Fruit fly (Drosophila melanogaster) whole organism, wandering third instar larva: Measurements from ENCODE around the gene mri.

Experiments used
- Abd-B ChIP-seq: fragments of >200 bp; optimal IDR thresholded peaks from 2 replicates; lab custom pipeline; 2017; ENCODE audit warnings: missing biosample characterization, missing genetic modification characterization
- CG32264 ChIP-seq: fragments of 200-800 bp; sonication (Bioruptor generic); optimal IDR thresholded peaks from 2 replicates; lab custom pipeline; 2016; ENCODE audit warnings: missing biosample characterization, missing genetic modification characterization
- CG9705 ChIP-seq: fragments of 200-800 bp; sonication (Bioruptor generic); optimal IDR thresholded peaks from 2 replicates; lab custom pipeline; 2018; ENCODE audit warnings: missing biosample characterization, mild to moderate bottlenecking, missing genetic modification characterization
- CrebA ChIP-seq: fragments of 200-800 bp; sonication (Bioruptor generic); optimal IDR thresholded peaks from 2 replicates; lab custom pipeline; 2016; ENCODE audit warnings: missing biosample characterization, mild to moderate bottlenecking, missing genetic modification characterization, borderline replicate concordance
- Dfd ChIP-seq: fragments of >200 bp; optimal IDR thresholded peaks from 2 replicates; lab custom pipeline; 2017; ENCODE audit warnings: missing biosample characterization, missing genetic modification characterization
- Dif ChIP-seq: fragments of 200-275, 200-300 bp; sonication (Bioruptor generic); optimal IDR thresholded peaks from 2 replicates; lab custom pipeline; 2018; ENCODE audit warnings: missing biosample characterization, missing genetic modification characterization; ENCODE audit not compliant: partially characterized antibody
- GATAd ChIP-seq: sonication (Bioruptor generic); optimal IDR thresholded peaks from 2 replicates; lab custom pipeline; 2016; ENCODE audit warnings: missing biosample characterization, missing genetic modification characterization
- HLH106 ChIP-seq: fragments of 200-800 bp; optimal IDR thresholded peaks from 3 replicates; lab custom pipeline; 2019; ENCODE audit warnings: missing biosample characterization, mild to moderate bottlenecking, missing genetic modification characterization, moderate library complexity
- Hnf4 ChIP-seq: fragments of 200-800 bp; sonication (Bioruptor generic); optimal IDR thresholded peaks from 2 replicates; lab custom pipeline; 2016; ENCODE audit warnings: missing biosample characterization, mild to moderate bottlenecking, missing genetic modification characterization
- Hr78 ChIP-seq: fragments of >200 bp; optimal IDR thresholded peaks from 2 replicates; lab custom pipeline; 2017; ENCODE audit warnings: missing biosample characterization, missing genetic modification characterization
- Hr83 ChIP-seq: fragments of 200-300 bp; sonication (Bioruptor generic); optimal IDR thresholded peaks from 2 replicates; lab custom pipeline; 2016; ENCODE audit warnings: missing biosample characterization, mild to moderate bottlenecking, missing genetic modification characterization, moderate library complexity; ENCODE audit not compliant: poor library complexity, severe bottlenecking
- Jra ChIP-seq: sonication (Bioruptor generic); optimal IDR thresholded peaks from 2 replicates; lab custom pipeline; 2016; ENCODE audit warnings: missing biosample characterization, missing genetic modification characterization
- Mio ChIP-seq: sonication (Bioruptor generic); optimal IDR thresholded peaks from 2 replicates; lab custom pipeline; 2016; ENCODE audit warnings: missing biosample characterization, missing genetic modification characterization
- Myc ChIP-seq: fragments of >200 bp; optimal IDR thresholded peaks from 2 replicates; lab custom pipeline; 2017
- N ChIP-seq: fragments of >200 bp; optimal IDR thresholded peaks from 2 replicates; lab custom pipeline; 2018; ENCODE audit warnings: missing biosample characterization, missing external identifiers, missing genetic modification characterization
- OdsH ChIP-seq: fragments of 200-800 bp; sonication (Bioruptor generic); optimal IDR thresholded peaks from 2 replicates; lab custom pipeline; 2016; ENCODE audit warnings: missing biosample characterization, mild to moderate bottlenecking, missing genetic modification characterization
- Rel ChIP-seq, 2 experiments: fragments of 200-800 bp; sonication (Bioruptor generic) in 1 of 2; optimal IDR thresholded peaks; 2 replicates in 1 of 2; 3 replicates in 1 of 2; lab custom pipeline; 2016 to 2019; ENCODE audit warnings: mild to moderate bottlenecking in 2 of 2, missing biosample characterization in 2 of 2, missing genetic modification characterization in 2 of 2, moderate library complexity in 1 of 2
- Sp1 ChIP-seq: fragments of 200-800 bp; sonication (Bioruptor generic); optimal IDR thresholded peaks from 3 replicates; lab custom pipeline; 2019; ENCODE audit warnings: missing biosample characterization, mild to moderate bottlenecking, missing genetic modification characterization, moderate library complexity
- Vsx2 ChIP-seq: fragments of 200-300, 225-300 bp; sonication (Bioruptor generic); optimal IDR thresholded peaks from 2 replicates; lab custom pipeline; 2018; ENCODE audit warnings: missing biosample characterization, missing genetic modification characterization; ENCODE audit not compliant: partially characterized antibody
- br ChIP-seq: fragments of 200-800 bp; sonication (Bioruptor generic); optimal IDR thresholded peaks from 2 replicates; lab custom pipeline; 2016; ENCODE audit warnings: missing biosample characterization, missing genetic modification characterization
- brk ChIP-seq: fragments of 200-800 bp; sonication (Bioruptor generic); optimal IDR thresholded peaks from 2 replicates; lab custom pipeline; 2016; ENCODE audit warnings: missing biosample characterization, mild to moderate bottlenecking, missing genetic modification characterization
- dl ChIP-seq, 2 experiments: fragments of 175-275, 200-275 bp in 1 of 2; fragments of 200-275 bp in 1 of 2; sonication (Bioruptor generic); optimal IDR thresholded peaks; lab custom pipeline; 2018; ENCODE audit warnings: mild to moderate bottlenecking in 2 of 2, missing biosample characterization in 2 of 2, missing genetic modification characterization in 2 of 2, moderate library complexity in 2 of 2; ENCODE audit not compliant: partially characterized antibody in 2 of 2, insufficient read depth in 1 of 2
- dmrt93B ChIP-seq: fragments of 200-800 bp; sonication (Bioruptor generic); optimal IDR thresholded peaks from 2 replicates; lab custom pipeline; 2018; ENCODE audit warnings: missing biosample characterization, mild to moderate bottlenecking, missing genetic modification characterization
- ey ChIP-seq: fragments of 200-800 bp; sonication (Bioruptor generic); optimal IDR thresholded peaks from 2 replicates; lab custom pipeline; 2016; ENCODE audit warnings: missing biosample characterization, missing genetic modification characterization
- foxo ChIP-seq, 2 experiments: fragments of 200-800 bp; sonication (Bioruptor generic); optimal IDR thresholded peaks; 2 replicates in 1 of 2; 3 replicates in 1 of 2; lab custom pipeline; 2016 to 2017; ENCODE audit warnings: missing biosample characterization in 2 of 2, missing genetic modification characterization in 2 of 2
- fru ChIP-seq: fragments of 200-800 bp; sonication (Bioruptor generic); optimal IDR thresholded peaks from 3 replicates; lab custom pipeline; 2016; ENCODE audit warnings: missing biosample characterization, mild to moderate bottlenecking, missing genetic modification characterization
- h ChIP-seq: fragments of 200-800 bp; sonication (Bioruptor generic); optimal IDR thresholded peaks from 3 replicates; lab custom pipeline; 2016; ENCODE audit warnings: missing biosample characterization, mild to moderate bottlenecking, missing genetic modification characterization
- lola ChIP-seq: fragments of >200 bp; optimal IDR thresholded peaks from 2 replicates; lab custom pipeline; 2017; ENCODE audit warnings: missing biosample characterization, missing genetic modification characterization
- pan ChIP-seq: fragments of >200 bp; optimal IDR thresholded peaks from 2 replicates; lab custom pipeline; 2017
- psq ChIP-seq: fragments of 200-800 bp; sonication (Bioruptor generic); optimal IDR thresholded peaks from 3 replicates; lab custom pipeline; 2017; ENCODE audit warnings: missing biosample characterization, mild to moderate bottlenecking, missing genetic modification characterization, moderate library complexity
- rgr ChIP-seq: fragments of 200-800 bp; sonication (Bioruptor generic); optimal IDR thresholded peaks from 3 replicates; lab custom pipeline; 2016; ENCODE audit warnings: missing biosample characterization, mild to moderate bottlenecking, missing genetic modification characterization
- sage ChIP-seq: fragments of 200-800 bp; sonication (Bioruptor generic); optimal IDR thresholded peaks from 2 replicates; lab custom pipeline; 2016; ENCODE audit warnings: missing biosample characterization, mild to moderate bottlenecking, missing genetic modification characterization
- sv ChIP-seq: fragments of 200-800 bp; sonication (Bioruptor generic); optimal IDR thresholded peaks from 3 replicates; lab custom pipeline; 2016; ENCODE audit warnings: missing biosample characterization, missing genetic modification characterization
- tai ChIP-seq: sonication (Bioruptor generic); optimal IDR thresholded peaks from 2 replicates; lab custom pipeline; 2016; ENCODE audit warnings: missing biosample characterization, missing genetic modification characterization
- usp ChIP-seq: fragments of >200 bp; optimal IDR thresholded peaks from 2 replicates; lab custom pipeline; 2017; ENCODE audit warnings: missing biosample characterization, missing genetic modification characterization
- woc ChIP-seq: sonication (Bioruptor generic); optimal IDR thresholded peaks from 2 replicates; lab custom pipeline; 2016; ENCODE audit warnings: missing biosample characterization, mild to moderate bottlenecking, missing genetic modification characterization

Gene mri

dm6 chr3L:184251-184650 lies 15.7 kb upstream of the mri start, which contains the start of the genes CG34140, Mkp and Mtch (continued):
- TF ChIP-seq OdsH (GFP tag; lab: Kevin White, UChicago), result peak; percentile 88
- peak; percentile 91 for TF ChIP-seq ey (GFP tag; lab: Kevin White, UChicago)
- no peak for TF ChIP-seq dl (GFP tag; optimal IDR thresholded peaks at IDR 0.05; lab: Kevin White, UChicago; ENCODE audit: insufficient read depth in 1 of 2, partially characterized antibody in 2 of 2)
- TF ChIP-seq Mio (GFP tag; lab: Kevin White, UChicago), result no peak

dm6 chr3L:199050-199745 lies 776 bp upstream of the mri start:
- no peak for TF ChIP-seq h
- no peak for TF ChIP-seq tai (GFP tag; lab: Kevin White, UChicago)
- no peak for TF ChIP-seq ey (GFP tag; lab: Kevin White, UChicago)
- no peak for TF ChIP-seq rgr (GFP tag; lab: Kevin White, UChicago)
- no peak for TF ChIP-seq Rel (GFP tag; optimal IDR thresholded peaks at IDR 0.05; lab: Kevin White, UChicago)
- TF ChIP-seq Rel (tag; optimal IDR thresholded peaks at IDR 0.05; lab: Kevin White, UChicago), result peak; percentile 12
- no peak for TF ChIP-seq fru (GFP tag; lab: Kevin White, UChicago)
- TF ChIP-seq Hnf4 (GFP tag; lab: Kevin White, UChicago), result no peak
- TF ChIP-seq dl (GFP tag; optimal IDR thresholded peaks at IDR 0.05; lab: Kevin White, UChicago; ENCODE audit: insufficient read depth in 1 of 2, partially characterized antibody in 2 of 2), result peak in 1 of 2 experiments; percentile 64
- no peak for TF ChIP-seq woc (GFP tag; lab: Kevin White, UChicago)
- TF ChIP-seq lola, result no peak
- peak; percentile 98 for TF ChIP-seq Dif (GFP tag; lab: Kevin White, UChicago)

dm6 chr3L:203536-204135 lies 3.7 kb downstream of the mri start, which contains the start of gene NitFhit:
Gene NitFhit, plus strand, starts transcription at chr3L:203730.
- peak; percentile 38 for TF ChIP-seq fru (GFP tag; lab: Kevin White, UChicago)
- TF ChIP-seq Hr78 (GFP tag; lab: Kevin White, UChicago), result no peak
- peak; percentile 6 for TF ChIP-seq Myc
- no peak for TF ChIP-seq N (GFP tag; lab: Kevin White, UChicago)
- TF ChIP-seq tai (GFP tag; lab: Kevin White, UChicago), result no peak
- no peak for TF ChIP-seq CG9705 (GFP tag; lab: Kevin White, UChicago)
- no peak for TF ChIP-seq CrebA (GFP tag; lab: Kevin White, UChicago)
- TF ChIP-seq Mio (GFP tag; lab: Kevin White, UChicago), result no peak
- TF ChIP-seq br, result no peak
- no peak for TF ChIP-seq Rel (GFP tag; optimal IDR thresholded peaks at IDR 0.05; lab: Kevin White, UChicago)
- TF ChIP-seq Rel (tag; optimal IDR thresholded peaks at IDR 0.05; lab: Kevin White, UChicago), result peak; percentile 32

dm6 chr3L:205723-206284 lies 5.8 kb downstream of the mri start, which contains the start of the genes Gk1 and CG13876:
Gene Gk1, minus strand, starts transcription at chr3L:205844.
Gene CG13876, plus strand, starts transcription at chr3L:206134.
- TF ChIP-seq GATAd (GFP tag; lab: Kevin White, UChicago) (no peak), CG32264 (GFP tag; lab: Kevin White, UChicago) (peak; percentile 52), Dfd (GFP tag; lab: Kevin White, UChicago) (no peak), Hr83 (GFP tag; lab: Kevin White, UChicago) (peak; percentile 21), usp (GFP tag; lab: Kevin White, UChicago) (no peak), Vsx2 (GFP tag; lab: Kevin White, UChicago) (no peak), N (GFP tag; lab: Kevin White, UChicago) (no peak), CrebA (GFP tag; lab: Kevin White, UChicago) (no peak), woc (GFP tag; lab: Kevin White, UChicago) (no peak), Hr78 (GFP tag; lab: Kevin White, UChicago) (no peak), Myc (peak; percentile 6), OdsH (GFP tag; lab: Kevin White, UChicago) (peak; percentile 96), pan (no peak), rgr (GFP tag; lab: Kevin White, UChicago) (peak; percentile 97), HLH106 (tag; lab: Kevin White, UChicago) (peak; percentile 98), br (no peak), fru (GFP tag; lab: Kevin White, UChicago) (peak; percentile 95), dl (GFP tag; optimal IDR thresholded peaks at IDR 0.05; lab: Kevin White, UChicago; ENCODE audit: insufficient read depth in 1 of 2, partially characterized antibody in 2 of 2) (no peak), brk (GFP tag; lab: Kevin White, UChicago) (no peak), CG9705 (GFP tag; lab: Kevin White, UChicago) (peak; percentile 94), tai (GFP tag; lab: Kevin White, UChicago) (no peak), dmrt93B (GFP tag; lab: Kevin White, UChicago) (no peak), Mio (GFP tag; lab: Kevin White, UChicago) (no peak), psq (peak; percentile 91), Rel (GFP tag; optimal IDR thresholded peaks at IDR 0.05; lab: Kevin White, UChicago) (peak; percentile 76), Rel (tag; optimal IDR thresholded peaks at IDR 0.05; lab: Kevin White, UChicago) (peak; percentile 90), sage (GFP tag; lab: Kevin White, UChicago) (no peak), h (peak; percentile 94), Sp1 (GFP tag; lab: Kevin White, UChicago) (peak; percentile 98), Hnf4 (GFP tag; lab: Kevin White, UChicago) (peak; percentile 81), Jra (GFP tag; lab: Kevin White, UChicago) (peak; percentile 77), ey (GFP tag; lab: Kevin White, UChicago) (peak; percentile 84), Abd-B (GFP tag; lab: Kevin White, UChicago) (no peak), foxo (GFP tag; optimal IDR thresholded peaks at IDR 0.05; lab: Kevin White, UChicago) (peak in 1 of 2 experiments; percentile 97), sv (GFP tag; lab: Kevin White, UChicago) (peak; percentile 73)
